Worm (Caenorhabditis elegans): Measurements from ENCODE around the gene ssp-32.

DNA sequence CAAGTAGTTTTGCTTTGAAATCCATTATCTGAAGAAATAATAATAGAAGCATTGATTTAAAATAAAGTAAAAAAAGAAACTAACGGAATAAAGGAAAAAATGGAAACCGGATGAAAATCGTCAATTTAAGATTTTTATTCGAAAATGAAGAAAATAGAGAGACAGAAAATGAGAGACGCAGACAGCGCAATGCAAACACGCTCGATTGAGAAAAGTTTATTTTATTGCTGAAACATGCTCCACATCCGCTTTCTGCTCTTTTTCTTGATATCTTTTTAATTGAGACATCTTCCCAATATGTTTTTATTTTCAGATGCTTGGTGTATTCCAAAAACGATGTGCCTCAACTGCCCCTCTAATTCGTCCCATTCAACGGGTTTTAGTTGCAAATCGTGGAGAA lies 10.9 kb upstream of the ssp-32 start, which contains the start of the genes prp-18 and mccc-1:
- TF ChIP-seq lin-15B (tag; optimal IDR thresholded peaks at IDR 0.05), result peak; percentile 56
- no peak for TF ChIP-seq pax-3 (tag; optimal IDR thresholded peaks at IDR 0.05)
- TF ChIP-seq blmp-1 (tag; optimal IDR thresholded peaks at IDR 0.05), result peak; percentile 30

All from whole organism, L1 larva.